Worm (Caenorhabditis elegans): ENCODE data around the gene ZK1127.5.

ce11 chrII:7095970-7096369 lies 45.5 kb downstream of the ZK1127.5 start:
- TF ChIP-seq ztf-11 (tag; optimal IDR thresholded peaks at IDR 0.05) (no peak), skn-1 (tag; optimal IDR thresholded peaks at IDR 0.05) (no peak), snpc-4 (tag; optimal IDR thresholded peaks at IDR 0.05) (no peak), fkh-10 (GFP tag; optimal IDR thresholded peaks at IDR 0.05) (no peak)

Measured in whole organism, L3 larva.